Worm (Caenorhabditis elegans) whole organism, L2 larva: ENCODE measurements around the gene K08H2.3.
A peak's percentile ranks its signal among the peaks of the same experiment; 100 is the strongest.

ENCODE experiments used
- C34F6.9 ChIP-seq: fragments of 150-350 bp; optimal IDR thresholded peaks from 2 replicates; lab custom pipeline; 2014; ENCODE audit warnings: missing biosample characterization, missing genetic modification characterization
- Y55F3AM.14 ChIP-seq: fragments of 200-800 bp; sonication (Bioruptor generic); optimal IDR thresholded peaks from 2 replicates; lab custom pipeline; 2018; ENCODE audit warnings: mild to moderate bottlenecking, missing genetic modification characterization, missing compliant biosample characterization
- aly-2 ChIP-seq: fragments of 150-350 bp; optimal IDR thresholded peaks from 2 replicates; lab custom pipeline; 2014; ENCODE audit warnings: missing biosample characterization, missing genetic modification characterization
- ama-1 ChIP-seq: fragments of 150-350 bp; optimal IDR thresholded peaks from 2 replicates; lab custom pipeline; 2018; ENCODE audit warnings: inconsistent platforms
- blmp-1 ChIP-seq: sonication (generic microtip); optimal IDR thresholded peaks from 2 replicates; lab custom pipeline; 2017; ENCODE audit warnings: missing genetic modification characterization, mild to moderate bottlenecking, missing compliant biosample characterization, antibody characterized with exemption, moderate library complexity; ENCODE audit not compliant: insufficient read depth
- ceh-16 ChIP-seq: fragments of 150-350 bp; optimal IDR thresholded peaks from 2 replicates; lab custom pipeline; 2014; ENCODE audit warnings: missing biosample characterization, missing genetic modification characterization
- ceh-82 ChIP-seq: fragments of 150-350 bp; optimal IDR thresholded peaks from 2 replicates; lab custom pipeline; 2014; ENCODE audit warnings: missing biosample characterization, missing genetic modification characterization
- crh-2 ChIP-seq: sonication (generic microtip); optimal IDR thresholded peaks from 2 replicates; lab custom pipeline; 2017; ENCODE audit warnings: missing biosample characterization, missing genetic modification characterization
- dmd-4 ChIP-seq: sonication (generic microtip); optimal IDR thresholded peaks from 2 replicates; lab custom pipeline; 2017; ENCODE audit warnings: missing biosample characterization, missing genetic modification characterization
- elt-1 ChIP-seq: fragments of 150-350 bp; optimal IDR thresholded peaks from 2 replicates; lab custom pipeline; 2014; ENCODE audit warnings: missing biosample characterization, missing genetic modification characterization
- gmeb-1 ChIP-seq: fragments of 150-350 bp; optimal IDR thresholded peaks from 2 replicates; lab custom pipeline; 2014; ENCODE audit warnings: missing biosample characterization, missing genetic modification characterization
- lin-11 ChIP-seq: fragments of 150-350 bp; sonication (generic microtip); optimal IDR thresholded peaks from 2 replicates; lab custom pipeline; 2014; ENCODE audit warnings: missing biosample characterization, missing genetic modification characterization, inconsistent platforms, mixed read lengths
- lin-13 ChIP-seq: fragments of 150-350 bp; optimal IDR thresholded peaks from 2 replicates; lab custom pipeline; 2014; ENCODE audit warnings: missing biosample characterization, missing genetic modification reagents, missing genetic modification characterization
- lsy-2 ChIP-seq, 2 experiments: fragments of 150-350 bp in 1 of 2; sonication (generic microtip) in 1 of 2; optimal IDR thresholded peaks; 2 replicates each; lab custom pipeline; 2014 to 2017; ENCODE audit warnings: missing biosample characterization in 2 of 2, missing genetic modification characterization in 2 of 2
- mab-5 ChIP-seq: fragments of 150-350 bp; optimal IDR thresholded peaks from 2 replicates; lab custom pipeline; 2014; ENCODE audit warnings: missing biosample characterization, missing genetic modification characterization
- mdl-1 ChIP-seq, 2 experiments: fragments of 150-350 bp in 1 of 2; sonication (generic microtip) in 1 of 2; optimal IDR thresholded peaks; 2 replicates each; lab custom pipeline; 2017; ENCODE audit warnings: missing biosample characterization in 2 of 2, missing genetic modification characterization in 2 of 2
- nhr-10 ChIP-seq: sonication (generic microtip); optimal IDR thresholded peaks from 2 replicates; lab custom pipeline; 2017; ENCODE audit warnings: missing biosample characterization, missing genetic modification characterization
- nhr-11 ChIP-seq: fragments of 150-350 bp; optimal IDR thresholded peaks from 2 replicates; lab custom pipeline; 2014; ENCODE audit warnings: missing biosample characterization, missing genetic modification characterization
- nhr-12 ChIP-seq: fragments of 150-350 bp; optimal IDR thresholded peaks from 2 replicates; lab custom pipeline; 2014; ENCODE audit warnings: missing biosample characterization, missing genetic modification characterization
- nhr-21 ChIP-seq: fragments of 150-350 bp; optimal IDR thresholded peaks from 2 replicates; lab custom pipeline; 2014; ENCODE audit warnings: missing biosample characterization, missing genetic modification characterization
- nhr-23 ChIP-seq: fragments of 150-350 bp; optimal IDR thresholded peaks from 2 replicates; lab custom pipeline; 2014; ENCODE audit warnings: missing biosample characterization, missing genetic modification reagents, missing genetic modification characterization
- nhr-25 ChIP-seq: fragments of 150-350 bp; sonication (generic microtip); optimal IDR thresholded peaks from 3 replicates; lab custom pipeline; 2014; ENCODE audit warnings: missing biosample characterization, missing genetic modification characterization
- nhr-77 ChIP-seq: fragments of 150-350 bp; optimal IDR thresholded peaks from 2 replicates; lab custom pipeline; 2014; ENCODE audit warnings: missing biosample characterization, missing genetic modification characterization
- peb-1 ChIP-seq: fragments of 150-350 bp; optimal IDR thresholded peaks from 2 replicates; lab custom pipeline; 2014; ENCODE audit warnings: missing biosample characterization, missing genetic modification characterization
- sem-4 ChIP-seq: fragments of 150-350 bp; optimal IDR thresholded peaks from 2 replicates; lab custom pipeline; 2014; ENCODE audit warnings: missing biosample characterization, missing genetic modification reagents, missing genetic modification characterization
- sma-9 ChIP-seq, 2 experiments: fragments of 150-350 bp in 1 of 2; sonication (generic microtip) in 1 of 2; optimal IDR thresholded peaks; 2 replicates each; lab custom pipeline; 2014 to 2016; ENCODE audit warnings: missing genetic modification characterization in 2 of 2, mild to moderate bottlenecking in 1 of 2, missing biosample characterization in 1 of 2, missing compliant biosample characterization in 1 of 2, missing genetic modification reagents in 1 of 2, moderate library complexity in 1 of 2
- snpc-4 ChIP-seq: fragments of 150-350 bp; optimal IDR thresholded peaks from 2 replicates; lab custom pipeline; 2014; ENCODE audit warnings: missing biosample characterization, missing genetic modification characterization
- unc-39 ChIP-seq: fragments of 150-350 bp; optimal IDR thresholded peaks from 2 replicates; lab custom pipeline; 2014; ENCODE audit warnings: missing biosample characterization, missing genetic modification characterization
- unc-55 ChIP-seq: fragments of 150-350 bp; sonication (generic microtip); optimal IDR thresholded peaks from 3 replicates; lab custom pipeline; 2014; ENCODE audit warnings: missing biosample characterization, missing genetic modification reagents, missing genetic modification characterization
- unc-62 ChIP-seq: fragments of 150-350 bp; optimal IDR thresholded peaks from 2 replicates; lab custom pipeline; 2014; ENCODE audit warnings: missing biosample characterization, missing genetic modification reagents, missing genetic modification characterization
- ztf-1 ChIP-seq: fragments of 200-800 bp; sonication (Bioruptor generic); conservative IDR thresholded peaks from 2 replicates; pipeline ENCODE4 v1.3.6; 2022; ENCODE audit warnings: missing genetic modification characterization, missing compliant biosample characterization
- ztf-11 ChIP-seq: sonication (generic microtip); optimal IDR thresholded peaks from 2 replicates; lab custom pipeline; 2017; ENCODE audit warnings: missing biosample characterization, missing genetic modification characterization
- ztf-4 ChIP-seq: fragments of 150-350 bp; optimal IDR thresholded peaks from 2 replicates; lab custom pipeline; 2014; ENCODE audit warnings: missing biosample characterization, missing genetic modification characterization

Gene K08H2.3

DNA sequence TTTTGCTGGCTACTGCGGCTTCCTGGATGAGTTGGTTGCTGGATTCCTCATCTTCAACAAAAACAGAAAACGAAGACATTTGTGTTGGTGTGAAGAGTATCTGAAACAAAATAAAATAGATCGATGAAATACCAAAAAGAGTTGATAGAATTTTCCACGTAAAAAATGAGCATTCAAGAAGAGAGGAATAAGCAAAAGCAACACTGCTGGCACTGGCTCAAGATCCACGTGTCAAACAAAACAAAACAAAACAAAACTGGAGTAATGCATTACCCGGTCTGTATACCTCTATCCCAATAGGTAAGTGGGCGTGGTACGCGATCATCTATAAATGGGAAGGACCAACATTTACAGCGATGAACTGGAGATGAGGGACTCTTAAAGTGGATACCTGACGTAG lies 2.3 kb upstream of the K08H2.3 start, which contains the start of gene K08H2.2:
TSS of gene K08H2.2 (minus strand) at position 101 of the 400 bp plus-strand sequence.
- TF ChIP-seq snpc-4 (tag; lab: Kevin White, UChicago) (no peak), ceh-82 (tag; lab: Kevin White, UChicago) (no peak), crh-2 (tag; lab: Kevin White, UChicago) (no peak), sma-9 (GFP tag; optimal IDR thresholded peaks at IDR 0.05; lab: Kevin White, UChicago) (no peak), sma-9 (tag; optimal IDR thresholded peaks at IDR 0.05; lab: Kevin White, UChicago) (no peak), ztf-11 (tag; lab: Kevin White, UChicago) (no peak), nhr-23 (tag; lab: Kevin White, UChicago) (no peak), ztf-1 (GFP tag; lab: Robert Waterston, UW) (no peak), blmp-1 (no peak), Y55F3AM.14 (GFP tag; lab: Kevin White, UChicago) (no peak), C34F6.9 (tag; lab: Kevin White, UChicago) (no peak)

DNA sequence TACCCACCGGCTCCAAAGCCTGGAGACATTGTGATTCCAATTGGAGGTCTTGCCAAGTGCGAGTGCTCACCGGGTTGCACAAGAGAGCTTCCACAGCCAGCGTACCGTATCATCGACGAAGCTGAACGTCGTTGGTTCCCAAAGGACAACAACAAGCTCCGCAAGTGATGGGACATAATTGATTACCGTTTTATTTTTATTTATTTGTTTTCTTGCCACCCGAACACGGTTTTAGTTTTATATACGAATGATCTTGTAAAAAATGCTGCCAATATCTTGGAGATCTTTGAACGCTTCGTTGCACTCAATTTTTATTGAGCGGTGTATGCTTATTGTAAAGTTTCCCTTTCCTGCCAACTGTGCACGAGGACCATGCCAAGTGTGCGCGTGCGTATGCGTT lies 995 bp downstream of the K08H2.3 start, which contains the start of gene K08H2.4:
TSS of gene K08H2.4 (plus strand) at position 301 of the 400 bp plus-strand sequence.
- TF ChIP-seq sma-9 (GFP tag; optimal IDR thresholded peaks at IDR 0.05; lab: Kevin White, UChicago) (no peak), sma-9 (tag; optimal IDR thresholded peaks at IDR 0.05; lab: Kevin White, UChicago) (no peak), unc-55 (GFP tag; lab: Kevin White, UChicago) (no peak), dmd-4 (no peak), sem-4 (no peak), nhr-77 (tag; lab: Kevin White, UChicago) (no peak), ceh-16 (tag; lab: Kevin White, UChicago) (no peak), lin-11 (tag; lab: Kevin White, UChicago) (no peak), nhr-25 (tag; lab: Kevin White, UChicago) (no peak), nhr-12 (tag; lab: Kevin White, UChicago) (no peak), lsy-2 (tag; optimal IDR thresholded peaks at IDR 0.05; lab: Kevin White, UChicago) (no peak), Y55F3AM.14 (GFP tag; lab: Kevin White, UChicago) (no peak), unc-39 (no peak), lin-13 (GFP tag; lab: Kevin White, UChicago) (no peak), mdl-1 (tag; optimal IDR thresholded peaks at IDR 0.05; lab: Kevin White, UChicago) (no peak), aly-2 (tag; lab: Kevin White, UChicago) (no peak), unc-62 (GFP tag; lab: Kevin White, UChicago) (no peak), mab-5 (tag; lab: Kevin White, UChicago) (no peak), blmp-1 (no peak), nhr-21 (tag; lab: Kevin White, UChicago) (no peak), ztf-11 (tag; lab: Kevin White, UChicago) (no peak)

DNA sequence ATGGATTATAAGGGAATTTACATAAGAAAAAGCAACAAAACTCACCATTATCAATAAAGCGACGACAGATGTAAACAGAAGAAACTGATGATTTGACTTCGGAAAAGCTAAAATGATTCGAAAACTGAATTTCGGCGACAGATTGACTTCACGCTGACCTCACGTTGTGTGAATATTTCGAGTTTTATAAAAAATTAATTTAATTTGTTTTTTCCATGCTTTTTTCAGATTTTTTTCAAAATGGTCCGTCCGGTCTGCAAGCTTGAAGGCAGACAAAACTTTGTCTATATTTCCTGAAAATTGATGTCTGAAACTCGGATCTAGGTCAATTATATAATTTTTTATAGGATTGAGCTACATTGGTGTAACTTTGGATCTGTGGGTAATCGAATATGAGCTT lies 5.0 kb downstream of the K08H2.3 start, which contains the start of gene K08H2.5:
TSS of gene K08H2.5 (minus strand) at position 101 of the 400 bp plus-strand sequence.
- no peak for TF ChIP-seq nhr-12 (tag; lab: Kevin White, UChicago)
- no peak for TF ChIP-seq ztf-4
- no peak for TF ChIP-seq ama-1 (lab: Kevin White, UChicago)
- TF ChIP-seq sem-4: no peak
- TF ChIP-seq peb-1 (tag; lab: Kevin White, UChicago): no peak
- no peak for TF ChIP-seq crh-2 (tag; lab: Kevin White, UChicago)
- TF ChIP-seq unc-39: no peak
- no peak for TF ChIP-seq unc-55 (GFP tag; lab: Kevin White, UChicago)
- no peak for TF ChIP-seq gmeb-1 (tag; lab: Kevin White, UChicago)
- TF ChIP-seq nhr-11: no peak
- TF ChIP-seq nhr-10 (tag; lab: Kevin White, UChicago): no peak
- TF ChIP-seq blmp-1: no peak
- no peak for TF ChIP-seq C34F6.9 (tag; lab: Kevin White, UChicago)
- TF ChIP-seq elt-1: no peak

DNA sequence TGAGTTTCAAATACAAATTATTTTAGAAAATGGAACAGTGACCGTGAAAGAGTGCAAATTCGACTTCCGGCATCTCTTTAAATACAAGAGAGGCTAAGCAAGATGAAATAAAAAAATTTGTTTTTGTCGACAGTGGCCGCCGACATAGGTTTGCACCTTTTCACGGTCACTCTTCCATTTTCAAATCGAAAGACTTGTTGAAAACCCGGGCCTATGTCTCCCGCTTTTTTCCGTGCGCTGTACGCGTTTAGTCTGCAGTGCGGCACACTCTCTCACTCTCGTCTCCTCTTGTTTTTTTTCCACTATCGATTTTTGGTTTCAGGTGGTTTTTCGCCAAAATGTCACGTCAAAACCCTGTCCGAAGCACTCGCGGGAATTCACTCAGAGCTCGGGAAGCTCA lies 7.9 kb downstream of the K08H2.3 start, which contains the start of gene hpl-1:
TSS of gene hpl-1 (plus strand) at position 301 of the 400 bp plus-strand sequence.
- TF ChIP-seq lin-11 (tag; lab: Kevin White, UChicago): peak; percentile 25
- no peak for TF ChIP-seq nhr-21 (tag; lab: Kevin White, UChicago)
- TF ChIP-seq, all 48 proteins: peak for 1
